Fruit fly (Drosophila melanogaster) S2 (cell line): ENCODE measurements around the gene nerfin-2.

Source experiments
- CG8478 ChIP-seq: fragments of >200 bp; optimal IDR thresholded peaks from 2 replicates; lab custom pipeline; 2018
- CTCF ChIP-seq, 2 experiments: fragments of >200 bp; optimal IDR thresholded peaks; 2 replicates each; lab custom pipeline; 2018

DNA sequence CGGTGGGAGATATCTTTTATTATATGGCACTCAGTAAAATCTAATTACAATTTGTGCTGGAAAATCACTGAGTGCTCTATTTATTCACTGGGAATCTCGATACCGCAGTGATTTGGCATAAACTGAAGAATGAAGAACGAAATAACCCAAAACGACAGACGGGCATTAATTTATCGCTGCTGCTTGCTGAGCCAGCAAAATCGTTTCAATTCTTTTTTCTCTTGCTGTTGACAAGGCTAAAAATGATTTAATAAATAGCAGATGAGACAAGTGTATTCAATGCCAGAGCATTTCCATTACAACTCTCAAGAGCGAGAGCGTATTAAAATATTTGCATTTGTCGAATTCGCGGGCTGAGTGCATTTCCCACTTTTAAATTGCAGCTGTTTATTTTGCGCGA is 44.9 kb downstream of the nerfin-2 start:
- no peak for TF ChIP-seq CG8478 (lab: Kevin White, UChicago)
- no peak for TF ChIP-seq CTCF (optimal IDR thresholded peaks at IDR 0.05; lab: Kevin White, UChicago)
